Fruit fly (Drosophila melanogaster) whole organism, embryonic: ENCODE results near the gene pigs.

ENCODE experiments used
- Antp ChIP-seq: fragments of 200-800 bp; sonication (Bioruptor generic); optimal IDR thresholded peaks from 3 replicates; lab custom pipeline; 2016; ENCODE audit warnings: missing biosample characterization, missing genetic modification characterization
- Atf-2 ChIP-seq: fragments of 200-800 bp; sonication (Bioruptor generic); optimal IDR thresholded peaks from 2 replicates; lab custom pipeline; 2016; ENCODE audit warnings: missing biosample characterization, missing genetic modification characterization
- CG11696 ChIP-seq: fragments of 200-800 bp; sonication (Bioruptor generic); IDR thresholded peaks from 2 replicates; pipeline ENCODE4 v1.3.6; 2022; ENCODE audit warnings: missing biosample characterization, missing genetic modification characterization
- CG12104 ChIP-seq: fragments of 200-800 bp; sonication (Bioruptor generic); optimal IDR thresholded peaks from 3 replicates; lab custom pipeline; 2016; ENCODE audit warnings: missing biosample characterization, missing genetic modification characterization
- CG14050 ChIP-seq: fragments of 200-800 bp; sonication (Bioruptor generic); IDR thresholded peaks from 3 replicates; pipeline ENCODE4 v1.3.6; 2022; ENCODE audit warnings: missing biosample characterization, missing genetic modification characterization
- CG17186 ChIP-seq: fragments of 200-800 bp; sonication (Bioruptor generic); optimal IDR thresholded peaks from 3 replicates; lab custom pipeline; 2017; ENCODE audit warnings: missing biosample characterization, missing genetic modification reagents, missing genetic modification characterization
- CG2202 ChIP-seq: fragments of 200-800 bp; sonication (Bioruptor generic); optimal IDR thresholded peaks from 2 replicates; lab custom pipeline; 2018; ENCODE audit warnings: missing biosample characterization, mild to moderate bottlenecking, missing genetic modification characterization
- CG3407 ChIP-seq: fragments of 200-800 bp; sonication (Bioruptor generic); optimal IDR thresholded peaks from 2 replicates; lab custom pipeline; 2018; ENCODE audit warnings: missing biosample characterization, mild to moderate bottlenecking, missing genetic modification characterization
- CG3838 ChIP-seq: fragments of 200-800 bp; sonication (Bioruptor generic); optimal IDR thresholded peaks from 3 replicates; lab custom pipeline; 2016; ENCODE audit warnings: missing biosample characterization, missing genetic modification characterization
- CG4282 ChIP-seq: fragments of 200-800 bp; sonication (Bioruptor generic); optimal IDR thresholded peaks from 2 replicates; lab custom pipeline; 2016; ENCODE audit warnings: missing biosample characterization, missing genetic modification characterization
- CG6175 ChIP-seq: fragments of 200-800 bp; sonication (Bioruptor generic); IDR thresholded peaks from 3 replicates; pipeline ENCODE4 v1.3.6; 2022; ENCODE audit warnings: missing biosample characterization, missing genetic modification characterization
- CG7372 ChIP-seq: fragments of 200-800 bp; sonication (Bioruptor generic); IDR thresholded peaks from 2 replicates; pipeline ENCODE4 v1.3.6; 2022; ENCODE audit warnings: missing biosample characterization, missing genetic modification characterization
- CG7786 ChIP-seq: fragments of 200-800 bp; sonication (Bioruptor generic); optimal IDR thresholded peaks from 2 replicates; lab custom pipeline; 2016; ENCODE audit warnings: missing biosample characterization, missing genetic modification characterization
- CG8478 ChIP-seq: fragments of >200 bp; optimal IDR thresholded peaks from 2 replicates; lab custom pipeline; 2018
- Dip3 ChIP-seq: fragments of 200-800 bp; sonication (Bioruptor generic); optimal IDR thresholded peaks from 3 replicates; lab custom pipeline; 2016; ENCODE audit warnings: missing biosample characterization, missing genetic modification characterization
- Drgx ChIP-seq: fragments of 200-800 bp; sonication (Bioruptor generic); IDR thresholded peaks from 2 replicates; pipeline ENCODE4 v1.3.6; 2022; ENCODE audit warnings: missing biosample characterization, missing genetic modification characterization
- HLH3B ChIP-seq: fragments of 200-800 bp; sonication (Bioruptor generic); IDR thresholded peaks from 2 replicates; pipeline ENCODE4 v1.3.6; 2022; ENCODE audit warnings: missing biosample characterization, missing genetic modification characterization
- MESR4 ChIP-seq: fragments of 200-800 bp; sonication (Bioruptor generic); optimal IDR thresholded peaks from 2 replicates; lab custom pipeline; 2018; ENCODE audit warnings: missing biosample characterization, mild to moderate bottlenecking, missing genetic modification characterization, moderate library complexity
- Mes4 ChIP-seq: fragments of 200-800 bp; sonication (Bioruptor generic); optimal IDR thresholded peaks from 2 replicates; lab custom pipeline; 2016; ENCODE audit warnings: missing biosample characterization, missing genetic modification characterization
- Oli ChIP-seq: fragments of 200-800 bp; sonication (Bioruptor generic); optimal IDR thresholded peaks from 2 replicates; lab custom pipeline; 2018; ENCODE audit warnings: missing biosample characterization, mild to moderate bottlenecking, missing genetic modification characterization, moderate library complexity
- Opbp ChIP-seq: fragments of 200-800 bp; sonication (Bioruptor generic); IDR thresholded peaks from 3 replicates; pipeline ENCODE4 v1.3.6; 2022; ENCODE audit warnings: missing biosample characterization, missing genetic modification characterization; ENCODE audit not compliant: partially characterized antibody
- Ptx1 ChIP-seq: fragments of 200-800 bp; sonication (Bioruptor generic); IDR thresholded peaks from 2 replicates; pipeline ENCODE4 v1.3.6; 2022; ENCODE audit warnings: missing biosample characterization, missing genetic modification characterization
- Six4 ChIP-seq: fragments of 200-800 bp; sonication (Bioruptor generic); optimal IDR thresholded peaks from 2 replicates; lab custom pipeline; 2016; ENCODE audit warnings: missing biosample characterization, missing genetic modification characterization
- Sry-β ChIP-seq: fragments of 200-800 bp; sonication (Bioruptor generic); optimal IDR thresholded peaks from 2 replicates; lab custom pipeline; 2018; ENCODE audit warnings: missing biosample characterization, mild to moderate bottlenecking, missing genetic modification characterization, moderate library complexity
- Tbp ChIP-seq: fragments of >200 bp; optimal IDR thresholded peaks from 2 replicates; lab custom pipeline; 2018; ENCODE audit warnings: missing biosample characterization, missing genetic modification characterization
- abd-A ChIP-seq: fragments of 200-800 bp; sonication (Bioruptor generic); optimal IDR thresholded peaks from 3 replicates; lab custom pipeline; 2019; ENCODE audit warnings: missing biosample characterization, mild to moderate bottlenecking, missing genetic modification characterization, moderate library complexity
- ase ChIP-seq: fragments of 200-800 bp; sonication (Bioruptor generic); IDR thresholded peaks from 3 replicates; pipeline ENCODE4 v1.3.6; 2022; ENCODE audit warnings: missing biosample characterization, missing genetic modification characterization
- az2 ChIP-seq: fragments of 200-800 bp; sonication (Bioruptor generic); optimal IDR thresholded peaks from 3 replicates; lab custom pipeline; 2016; ENCODE audit warnings: missing biosample characterization, missing genetic modification characterization
- bsh ChIP-seq, 2 experiments: fragments of 200-800 bp; sonication (Bioruptor generic); optimal IDR thresholded peaks; 2 replicates each; lab custom pipeline; 2017 to 2018; ENCODE audit warnings: mild to moderate bottlenecking in 2 of 2, missing biosample characterization in 2 of 2, missing genetic modification characterization in 2 of 2, moderate library complexity in 1 of 2
- chif ChIP-seq, 2 experiments: fragments of 200-800 bp; sonication (Bioruptor generic); optimal IDR thresholded peaks; 3 replicates each; lab custom pipeline; 2016; ENCODE audit warnings: missing biosample characterization in 2 of 2, missing genetic modification characterization in 2 of 2
- chm ChIP-seq: fragments of 200-800 bp; sonication (Bioruptor generic); IDR thresholded peaks from 2 replicates; pipeline ENCODE4 v1.3.6; 2022; ENCODE audit warnings: missing biosample characterization, missing genetic modification characterization
- dati ChIP-seq: fragments of 200-800 bp; sonication (Bioruptor generic); IDR thresholded peaks from 2 replicates; pipeline ENCODE4 v1.3.6; 2022; ENCODE audit warnings: missing biosample characterization, missing genetic modification characterization
- dimm ChIP-seq: fragments of 200-800 bp; sonication (Bioruptor generic); IDR thresholded peaks from 2 replicates; pipeline ENCODE4 v1.3.6; 2022; ENCODE audit warnings: missing biosample characterization, missing genetic modification characterization
- dpn ChIP-seq, 2 experiments: fragments of 200-800 bp; sonication (Bioruptor generic); optimal IDR thresholded peaks; 3 replicates each; lab custom pipeline; 2016; ENCODE audit warnings: missing biosample characterization in 2 of 2, missing genetic modification characterization in 2 of 2
- eve ChIP-seq, 2 experiments: fragments of >200 bp; optimal IDR thresholded peaks; 2 replicates each; lab custom pipeline; 2017; ENCODE audit warnings: missing biosample characterization in 2 of 2, missing genetic modification characterization in 2 of 2
- ftz-f1 ChIP-seq: fragments of 200-800 bp; sonication (Bioruptor generic); optimal IDR thresholded peaks from 2 replicates; lab custom pipeline; 2016; ENCODE audit warnings: missing biosample characterization, missing genetic modification characterization
- ham ChIP-seq: fragments of 200-800 bp; sonication (Bioruptor generic); IDR thresholded peaks from 2 replicates; pipeline ENCODE4 v1.3.6; 2022; ENCODE audit warnings: missing biosample characterization, missing genetic modification characterization
- her ChIP-seq: fragments of 200-800 bp; sonication (Bioruptor generic); optimal IDR thresholded peaks from 2 replicates; lab custom pipeline; 2016; ENCODE audit warnings: missing biosample characterization, missing genetic modification characterization
- lbe ChIP-seq: fragments of 200-800 bp; sonication (Bioruptor generic); optimal IDR thresholded peaks from 2 replicates; lab custom pipeline; 2016; ENCODE audit warnings: missing biosample characterization, mild to moderate bottlenecking, missing genetic modification characterization
- pan ChIP-seq, 4 experiments: fragments of >200 bp in 3 of 4; fragments of 200-800 bp in 1 of 4; sonication (Bioruptor generic) in 1 of 4; optimal IDR thresholded peaks in 3 of 4; IDR thresholded peaks in 1 of 4; 2 replicates each; pipeline versions ENCODE4 v1.3.6 to Lab custom; 2017 to 2022; ENCODE audit warnings: missing biosample characterization in 2 of 4, missing genetic modification characterization in 2 of 4, mixed read lengths in 1 of 4
- pfk ChIP-seq: fragments of 200-800 bp; sonication (Bioruptor generic); optimal IDR thresholded peaks from 2 replicates; lab custom pipeline; 2018; ENCODE audit warnings: missing biosample characterization, mild to moderate bottlenecking, missing genetic modification characterization, moderate library complexity
- salm ChIP-seq: fragments of 200-800 bp; sonication (Bioruptor generic); optimal IDR thresholded peaks from 2 replicates; lab custom pipeline; 2018; ENCODE audit warnings: missing biosample characterization, mild to moderate bottlenecking, missing genetic modification characterization
- scrt ChIP-seq: fragments of 200-800 bp; sonication (Bioruptor generic); optimal IDR thresholded peaks from 2 replicates; lab custom pipeline; 2018; ENCODE audit warnings: missing biosample characterization, mild to moderate bottlenecking, missing genetic modification characterization, moderate library complexity
- sens ChIP-seq: fragments of 200-800 bp; sonication (Bioruptor generic); peaks from one replicate; lab custom pipeline; 2016; ENCODE audit warnings: missing biosample characterization, missing genetic modification characterization
- slbo ChIP-seq: fragments of 200-800 bp; sonication (Bioruptor generic); IDR thresholded peaks from 2 replicates; pipeline ENCODE4 v1.3.6; 2022; ENCODE audit warnings: missing biosample characterization, missing genetic modification characterization
- sqz ChIP-seq: fragments of 200-800 bp; sonication (Bioruptor generic); optimal IDR thresholded peaks from 3 replicates; lab custom pipeline; 2018; ENCODE audit warnings: missing biosample characterization, mild to moderate bottlenecking, missing genetic modification characterization
- tin ChIP-seq: fragments of 200-800 bp; sonication (Bioruptor generic); optimal IDR thresholded peaks from 3 replicates; lab custom pipeline; 2016; ENCODE audit warnings: missing biosample characterization, missing genetic modification characterization
- tio ChIP-seq: fragments of 200-800 bp; sonication (Bioruptor generic); optimal IDR thresholded peaks from 2 replicates; lab custom pipeline; 2017; ENCODE audit warnings: missing biosample characterization, missing genetic modification characterization, inconsistent platforms
- twi ChIP-seq: fragments of 200-800 bp; optimal IDR thresholded peaks from 2 replicates; lab custom pipeline; 2019; ENCODE audit warnings: missing biosample characterization, mild to moderate bottlenecking, missing genetic modification characterization, moderate library complexity

pigs gene

dm6 chrX:6656023-6656594 is 56.2 kb downstream of the pigs start (continued):
- TF ChIP-seq CG11696 (peak; percentile 64), dpn (GFP tag; optimal IDR thresholded peaks at IDR 0.05; lab: Kevin White, UChicago) (peak; percentile 83 to 87), chm (GFP tag; lab: Robert Waterston, UW) (peak; percentile 62; the same call in 1 of the 2 replicates), CG17186 (GFP tag; lab: Kevin White, UChicago) (peak; percentile 28), CG7786 (GFP tag; lab: Kevin White, UChicago) (peak; percentile 78), CG14050 (GFP tag; lab: Robert Waterston, UW) (peak; percentile 42; the same call in 1 of the 3 replicates), tio (GFP tag; lab: Kevin White, UChicago) (peak; percentile 82), Atf-2 (GFP tag; lab: Kevin White, UChicago) (peak; percentile 81), MESR4 (GFP tag; lab: Kevin White, UChicago) (peak; percentile 9), Sry-β (GFP tag; lab: Kevin White, UChicago) (no peak), ase (GFP tag; lab: Robert Waterston, UW) (0 out of 3 replicates have a peak, but pooled peaks have one; percentile 32), twi (tag; lab: Kevin White, UChicago) (peak; percentile 56), ftz-f1 (GFP tag; lab: Kevin White, UChicago) (no peak), Ptx1 (GFP tag; lab: Robert Waterston, UW) (peak; percentile 86), HLH3B (GFP tag; lab: Robert Waterston, UW) (peak; percentile 79), Antp (GFP tag; lab: Kevin White, UChicago) (peak; percentile 80), Opbp (GFP tag; lab: Robert Waterston, UW) (no peak), tin (peak; percentile 80), CG8478 (lab: Kevin White, UChicago) (no peak), az2 (GFP tag; lab: Kevin White, UChicago) (peak; percentile 81), pfk (no peak), Six4 (GFP tag; lab: Kevin White, UChicago) (peak; percentile 64), salm (tag; lab: Kevin White, UChicago) (peak; percentile 33), CG12104 (peak; percentile 86), Mes4 (peak; percentile 43), CG3407 (GFP tag; lab: Kevin White, UChicago) (peak; percentile 50), eve (GFP tag; optimal IDR thresholded peaks at IDR 0.05; lab: Kevin White, UChicago) (peak in 1 of 2 experiments; percentile 42), her (GFP tag; lab: Kevin White, UChicago) (peak; percentile 70), pan (optimal IDR thresholded peaks at IDR 0.05; lab: Kevin White, UChicago) (no peak), pan (GFP tag; optimal IDR thresholded peaks at IDR 0.05 in 1 of 2, IDR thresholded peaks at IDR 0.05 in 1 of 2) (peak in 1 of 2 experiments; percentile 83), CG2202 (tag; lab: Kevin White, UChicago) (peak; percentile 9), chif (GFP tag; optimal IDR thresholded peaks at IDR 0.05; lab: Kevin White, UChicago) (peak; percentile 81 to 82), sqz (GFP tag; lab: Kevin White, UChicago) (peak; percentile 56), slbo (GFP tag; lab: Robert Waterston, UW) (peak; percentile 86), abd-A (tag; lab: Kevin White, UChicago) (no peak), Oli (tag; lab: Kevin White, UChicago) (peak; percentile 90), bsh (GFP tag; optimal IDR thresholded peaks at IDR 0.05; lab: Kevin White, UChicago) (peak; percentile 73 to 75)

dm6 chrX:6656626-6657558 is 57.0 kb downstream of the pigs start:
- TF ChIP-seq scrt (GFP tag; lab: Kevin White, UChicago) (peak; percentile 59), CG7372 (GFP tag; lab: Robert Waterston, UW) (no peak), dati (GFP tag; lab: Robert Waterston, UW) (no peak), dimm (GFP tag; lab: Robert Waterston, UW) (no peak), pfk (no peak), sens (GFP tag; lab: Kevin White, UChicago) (peak; percentile 31), Tbp (GFP tag; lab: Kevin White, UChicago) (no peak), Drgx (GFP tag; lab: Robert Waterston, UW) (peak; percentile 44; the same call in 1 of the 2 replicates), Ptx1 (GFP tag; lab: Robert Waterston, UW) (no peak), CG4282 (GFP tag; lab: Kevin White, UChicago) (no peak), CG6175 (GFP tag; lab: Robert Waterston, UW) (0 out of 3 replicates have a peak, but pooled peaks have one; percentile 10), ham (no peak), Dip3 (GFP tag; lab: Kevin White, UChicago) (no peak), lbe (GFP tag; lab: Kevin White, UChicago) (peak; percentile 46), CG3838 (GFP tag; lab: Kevin White, UChicago) (no peak)
